Worm (Caenorhabditis elegans) whole organism, L2 larva: ENCODE measurements around the gene F59B1.8.
"Not testable (repeated sequence)": the region's sequence is repeated elsewhere in the genome, so short reads cannot be mapped to it uniquely, and the experiment has no call there.

ENCODE experiments used
- blmp-1 ChIP-seq: sonication (generic microtip); optimal IDR thresholded peaks from 2 replicates; lab custom pipeline; 2017; ENCODE audit warnings: missing genetic modification characterization, mild to moderate bottlenecking, missing compliant biosample characterization, antibody characterized with exemption, moderate library complexity; ENCODE audit not compliant: insufficient read depth
- ceh-82 ChIP-seq: fragments of 150-350 bp; optimal IDR thresholded peaks from 2 replicates; lab custom pipeline; 2014; ENCODE audit warnings: missing biosample characterization, missing genetic modification characterization
- nhr-11 ChIP-seq: fragments of 150-350 bp; optimal IDR thresholded peaks from 2 replicates; lab custom pipeline; 2014; ENCODE audit warnings: missing biosample characterization, missing genetic modification characterization
- nhr-237 ChIP-seq: fragments of 150-350 bp; optimal IDR thresholded peaks from 2 replicates; lab custom pipeline; 2014; ENCODE audit warnings: missing biosample characterization, missing genetic modification characterization
- snpc-4 ChIP-seq: fragments of 150-350 bp; optimal IDR thresholded peaks from 2 replicates; lab custom pipeline; 2014; ENCODE audit warnings: missing biosample characterization, missing genetic modification characterization
- unc-39 ChIP-seq: fragments of 150-350 bp; optimal IDR thresholded peaks from 2 replicates; lab custom pipeline; 2014; ENCODE audit warnings: missing biosample characterization, missing genetic modification characterization

DNA sequence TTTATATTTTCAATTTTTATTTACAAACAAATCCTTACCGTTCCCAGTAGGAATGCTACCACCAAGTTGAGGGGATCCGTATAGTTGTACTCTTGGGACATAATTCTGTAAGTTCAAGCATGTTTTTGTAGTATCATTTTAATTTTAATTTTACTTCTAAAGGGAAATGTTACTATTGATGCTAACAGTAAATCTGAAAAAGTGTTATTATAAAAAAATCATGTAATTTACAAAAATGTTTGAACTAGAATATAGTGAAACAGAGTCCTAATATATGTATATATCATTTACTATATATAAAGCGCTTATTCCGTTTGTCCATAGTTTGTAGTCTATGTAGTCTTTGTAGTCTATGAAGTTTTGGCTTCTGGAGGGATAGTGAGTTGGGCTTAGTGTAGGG lies 23.4 kb downstream of the F59B1.8 start, which contains the start of gene srx-93:
- not testable (repeated sequence) for TF ChIP-seq nhr-11; snpc-4 (tag; lab: Kevin White, UChicago); nhr-237; unc-39 (tag; lab: Kevin White, UChicago); ceh-82 (tag; lab: Kevin White, UChicago); blmp-1 (tag; lab: Kevin White, UChicago)
